Worm (Caenorhabditis elegans): ENCODE measurements around the gene nipi-4.
A peak's percentile ranks its signal among the peaks of the same experiment; 100 is the strongest.

nipi-4 gene

ce11 chrV:7836911-7837310 is 33.7 kb downstream of the nipi-4 start, which contains the start of gene txt-5:
txt-5 (minus strand) TSS chrV:7837134.
- TF ChIP-seq unc-62 (GFP tag; optimal IDR thresholded peaks at IDR 0.05), result no peak
- peak; percentile 64 for TF ChIP-seq zip-8 (tag; optimal IDR thresholded peaks at IDR 0.05)

DNA sequence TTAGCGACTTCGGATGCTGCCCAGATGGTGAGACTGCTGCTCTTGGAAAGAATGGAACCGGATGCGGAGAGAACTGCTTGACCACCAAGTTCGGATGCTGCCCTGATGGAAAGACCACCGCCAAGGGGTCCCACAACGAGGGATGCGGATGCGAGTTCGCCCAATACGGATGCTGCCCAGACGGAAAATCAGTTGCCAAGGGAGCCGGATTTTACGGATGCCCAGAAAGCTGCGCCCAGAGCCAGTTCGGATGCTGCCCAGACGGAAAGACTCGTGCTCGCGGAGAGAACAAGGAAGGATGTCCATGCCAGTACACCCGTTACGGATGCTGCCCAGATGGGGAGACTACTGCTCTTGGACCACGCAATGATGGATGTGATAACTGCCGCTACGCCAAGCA is 39.7 kb downstream of the nipi-4 start:
- no peak for TF ChIP-seq elt-3 (tag; optimal IDR thresholded peaks at IDR 0.05)
- no peak for TF ChIP-seq ces-1 (GFP tag; optimal IDR thresholded peaks at IDR 0.05)
- no peak for TF ChIP-seq nhr-2 (tag; optimal IDR thresholded peaks at IDR 0.05)
- TF ChIP-seq drap-1 (GFP tag; optimal IDR thresholded peaks at IDR 0.05), result no peak
- no peak for TF ChIP-seq ztf-11 (tag; optimal IDR thresholded peaks at IDR 0.05)
- TF ChIP-seq lin-13 (tag; optimal IDR thresholded peaks at IDR 0.05), result no peak
- TF ChIP-seq sptf-1 (tag; optimal IDR thresholded peaks at IDR 0.05), result no peak
- no peak for TF ChIP-seq unc-120 (tag; optimal IDR thresholded peaks at IDR 0.05; ENCODE audit: poor library complexity, severe bottlenecking)
- TF ChIP-seq tbx-8 (GFP tag; optimal IDR thresholded peaks at IDR 0.05), result no peak

ce11 chrV:7826917-7827316 is 43.7 kb downstream of the nipi-4 start, which contains the start of gene mig-6:
mig-6 (plus strand) TSS chrV:7827217.
- TF ChIP-seq zip-8 (tag; optimal IDR thresholded peaks at IDR 0.05) (no peak), nhr-2 (tag; optimal IDR thresholded peaks at IDR 0.05) (no peak), nhr-237 (tag; optimal IDR thresholded peaks at IDR 0.05) (no peak), sptf-1 (tag; optimal IDR thresholded peaks at IDR 0.05) (no peak), ceh-83 (GFP tag; optimal IDR thresholded peaks at IDR 0.05) (no peak), unc-39 (tag; optimal IDR thresholded peaks at IDR 0.05) (no peak)

DNA sequence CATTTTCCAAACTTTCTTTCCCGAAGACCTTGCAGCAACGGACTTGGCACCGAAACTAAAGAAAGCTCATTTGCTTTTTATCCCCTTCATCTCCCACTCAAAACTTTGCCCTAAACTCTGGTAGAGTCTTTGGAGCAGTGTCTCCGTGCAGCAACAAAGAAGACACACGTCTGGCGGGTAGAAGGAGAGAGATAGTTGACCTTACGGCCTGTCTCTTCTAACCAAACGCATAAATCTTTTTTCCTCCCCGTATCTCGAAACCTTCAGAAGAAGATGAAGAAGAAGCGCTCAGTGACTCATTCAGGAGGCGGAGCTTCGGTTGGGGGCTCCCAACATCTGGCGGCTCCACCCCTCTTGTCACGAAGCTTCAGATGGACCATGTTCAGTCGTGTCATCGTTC is 44.2 kb downstream of the nipi-4 start:
- TF ChIP-seq tbx-8 (GFP tag; optimal IDR thresholded peaks at IDR 0.05) (no peak), hlh-1 (tag; optimal IDR thresholded peaks at IDR 0.05) (peak; percentile 68), lin-32 (GFP tag; optimal IDR thresholded peaks at IDR 0.05) (no peak), nhr-237 (tag; optimal IDR thresholded peaks at IDR 0.05) (no peak), unc-39 (tag; optimal IDR thresholded peaks at IDR 0.05) (no peak), unc-120 (tag; optimal IDR thresholded peaks at IDR 0.05; ENCODE audit: poor library complexity, severe bottlenecking) (no peak), unc-62 (GFP tag; optimal IDR thresholded peaks at IDR 0.05) (peak; percentile 37), bed-3 (GFP tag; optimal IDR thresholded peaks at IDR 0.05) (no peak), mab-5 (tag; optimal IDR thresholded peaks at IDR 0.05) (no peak), snpc-4 (tag; optimal IDR thresholded peaks at IDR 0.05) (no peak), ceh-39 (tag; optimal IDR thresholded peaks at IDR 0.05) (no peak), elt-1 (tag; optimal IDR thresholded peaks at IDR 0.05; ENCODE audit: borderline replicate concordance, insufficient read depth) (no peak), sptf-1 (tag; optimal IDR thresholded peaks at IDR 0.05) (no peak), nhr-12 (tag; optimal IDR thresholded peaks at IDR 0.05) (no peak), cnd-1 (tag; optimal IDR thresholded peaks at IDR 0.05) (no peak), lin-13 (tag; optimal IDR thresholded peaks at IDR 0.05) (no peak)

ce11 chrV:7825836-7826235 is 44.8 kb downstream of the nipi-4 start:
- TF ChIP-seq pha-4 (tag; optimal IDR thresholded peaks at IDR 0.05) (no peak), ztf-11 (tag; optimal IDR thresholded peaks at IDR 0.05) (no peak), mep-1 (tag; optimal IDR thresholded peaks at IDR 0.05) (no peak), ces-1 (GFP tag; optimal IDR thresholded peaks at IDR 0.05) (no peak), blmp-1 (tag; optimal IDR thresholded peaks at IDR 0.05) (no peak), unc-62 (GFP tag; optimal IDR thresholded peaks at IDR 0.05) (peak; percentile 73)

ce11 chrV:7824138-7824537 is 46.5 kb downstream of the nipi-4 start:
- TF ChIP-seq unc-120 (tag; optimal IDR thresholded peaks at IDR 0.05; ENCODE audit: poor library complexity, severe bottlenecking) (no peak), elt-3 (tag; optimal IDR thresholded peaks at IDR 0.05) (no peak), tbx-8 (GFP tag; optimal IDR thresholded peaks at IDR 0.05) (no peak), unc-62 (GFP tag; optimal IDR thresholded peaks at IDR 0.05) (peak; percentile 29), hlh-1 (tag; optimal IDR thresholded peaks at IDR 0.05) (peak; percentile 47)

DNA sequence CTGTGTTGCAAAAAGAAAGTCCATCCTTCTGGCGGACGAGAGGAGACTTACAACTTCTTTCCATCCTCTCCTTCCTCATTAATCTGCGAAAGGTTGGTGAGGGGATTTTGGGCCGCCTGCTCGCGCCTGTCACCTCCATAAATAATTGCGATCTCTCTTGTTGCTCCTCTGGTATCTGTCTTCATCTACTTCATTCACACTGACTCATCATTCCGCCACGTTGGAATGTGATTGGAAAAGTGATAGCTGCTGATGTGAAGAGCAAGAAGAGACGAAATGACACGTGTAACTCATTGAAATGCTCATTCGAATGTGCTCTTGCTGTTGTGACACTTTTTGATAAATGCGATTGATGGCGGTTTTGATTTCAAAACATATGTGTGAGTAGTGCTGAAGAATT is 48.0 kb downstream of the nipi-4 start:
- TF ChIP-seq sptf-1 (tag; optimal IDR thresholded peaks at IDR 0.05) (no peak), bed-3 (GFP tag; optimal IDR thresholded peaks at IDR 0.05) (no peak), flh-1 (GFP tag; optimal IDR thresholded peaks at IDR 0.05) (no peak), cnd-1 (tag; optimal IDR thresholded peaks at IDR 0.05) (no peak), tbx-8 (GFP tag; optimal IDR thresholded peaks at IDR 0.05) (no peak), nhr-237 (tag; optimal IDR thresholded peaks at IDR 0.05) (no peak), mab-5 (tag; optimal IDR thresholded peaks at IDR 0.05) (peak; percentile 68), snpc-4 (tag; optimal IDR thresholded peaks at IDR 0.05) (no peak), drap-1 (GFP tag; optimal IDR thresholded peaks at IDR 0.05) (no peak), blmp-1 (tag; optimal IDR thresholded peaks at IDR 0.05) (no peak), zip-8 (tag; optimal IDR thresholded peaks at IDR 0.05) (no peak), pha-4 (tag; optimal IDR thresholded peaks at IDR 0.05) (no peak), unc-120 (tag; optimal IDR thresholded peaks at IDR 0.05; ENCODE audit: poor library complexity, severe bottlenecking) (peak; percentile 92), hlh-1 (tag; optimal IDR thresholded peaks at IDR 0.05) (peak; percentile 99), ceh-83 (GFP tag; optimal IDR thresholded peaks at IDR 0.05) (no peak), mep-1 (tag; optimal IDR thresholded peaks at IDR 0.05) (no peak), nhr-2 (tag; optimal IDR thresholded peaks at IDR 0.05) (no peak), sem-2 (GFP tag; optimal IDR thresholded peaks at IDR 0.05) (no peak), unc-39 (tag; optimal IDR thresholded peaks at IDR 0.05) (no peak), nhr-12 (tag; optimal IDR thresholded peaks at IDR 0.05) (no peak), elt-1 (tag; optimal IDR thresholded peaks at IDR 0.05; ENCODE audit: borderline replicate concordance, insufficient read depth) (no peak), ces-1 (GFP tag; optimal IDR thresholded peaks at IDR 0.05) (no peak), unc-62 (GFP tag; optimal IDR thresholded peaks at IDR 0.05) (peak; percentile 99), lsy-2 (tag; optimal IDR thresholded peaks at IDR 0.05) (no peak), elt-3 (tag; optimal IDR thresholded peaks at IDR 0.05) (no peak), ceh-39 (tag; optimal IDR thresholded peaks at IDR 0.05) (no peak), M03D4.4 (tag; optimal IDR thresholded peaks at IDR 0.05) (peak; percentile 45), nhr-76 (tag; optimal IDR thresholded peaks at IDR 0.05) (no peak), lin-13 (tag; optimal IDR thresholded peaks at IDR 0.05) (no peak), ztf-11 (tag; optimal IDR thresholded peaks at IDR 0.05) (no peak), lin-32 (GFP tag; optimal IDR thresholded peaks at IDR 0.05) (no peak), ham-2 (GFP tag; optimal IDR thresholded peaks at IDR 0.05) (no peak)

Measured in whole organism, mixed stage, embryonic.